Fruit fly (Drosophila melanogaster) whole organism, adult: ENCODE data around the gene CG32712.
A peak's percentile ranks its signal among the peaks of the same experiment; 100 is the strongest.

Experiments used
- CG14711 ChIP-seq: fragments of 200-800 bp; sonication (Bioruptor generic); optimal IDR thresholded peaks from 2 replicates; lab custom pipeline; 2018; ENCODE audit warnings: missing biosample characterization, mild to moderate bottlenecking, missing genetic modification characterization, moderate library complexity
- CG7101 ChIP-seq: fragments of 200-800 bp; sonication (Bioruptor generic); optimal IDR thresholded peaks from 2 replicates; lab custom pipeline; 2018; ENCODE audit warnings: missing biosample characterization, mild to moderate bottlenecking, missing genetic modification characterization, moderate library complexity

- peak; percentile 76 for TF ChIP-seq CG7101 (tag; lab: Kevin White, UChicago)
- peak; percentile 54 for TF ChIP-seq CG14711 (tag; lab: Kevin White, UChicago)
Measured at dm6 chrX:8411532-8411960, 22.1 kb downstream of the CG32712 start, which contains the start of gene lawc.
